Fruit fly (Drosophila melanogaster): ENCODE measurements around the gene Rsph1.

dm6 chr2L:13164994-13165801 lies 18.1 kb upstream of the Rsph1 start, which contains the start of gene Sirt1:
- TF ChIP-seq CG8478 (optimal IDR thresholded peaks at IDR 0.05) (no peak), usp (GFP tag; optimal IDR thresholded peaks at IDR 0.05) (no peak), Dll (optimal IDR thresholded peaks at IDR 0.05) (no peak), psq (optimal IDR thresholded peaks at IDR 0.05) (no peak), pan (optimal IDR thresholded peaks at IDR 0.05) (no peak), EcR (GFP tag; optimal IDR thresholded peaks at IDR 0.05) (no peak)

Measured in whole organism.